Fruit fly (Drosophila melanogaster): ENCODE data around the gene ninaC.

The ninaC gene

dm6 chr2L:7387813-7388558 lies 10.5 kb downstream of the ninaC start, which contains the start of the genes CG5149 and gudu:
Gene CG5149 (minus strand): TSS chr2L:7388253.
Gene gudu (plus strand): TSS chr2L:7388508.
- TF ChIP-seq rn (GFP tag; IDR thresholded peaks at IDR 0.05) (0 out of 2 replicates have a peak, but pooled peaks have one; percentile 17), D1 (tag; optimal IDR thresholded peaks at IDR 0.05) (peak; percentile 14), Ets98B (GFP tag; IDR thresholded peaks at IDR 0.05) (peak; percentile 24; the same call in 1 of the 2 replicates), EcR (GFP tag; optimal IDR thresholded peaks at IDR 0.05) (peak; percentile 59), gl (tag; optimal IDR thresholded peaks at IDR 0.05) (no peak), CG15710 (tag; optimal IDR thresholded peaks at IDR 0.05) (peak; percentile 13), CG14655 (GFP tag; optimal IDR thresholded peaks at IDR 0.05) (no peak), CG10348 (GFP tag; IDR thresholded peaks at IDR 0.05) (no peak), CG9948 (tag; optimal IDR thresholded peaks at IDR 0.05) (no peak), Snoo (tag; optimal IDR thresholded peaks at IDR 0.05) (peak; percentile 26), CG8301 (tag; optimal IDR thresholded peaks at IDR 0.05) (no peak), Pif1A (GFP tag; optimal IDR thresholded peaks at IDR 0.05) (no peak), fd96Ca (GFP tag; IDR thresholded peaks at IDR 0.05) (peak; percentile 62; the same call in 2 of the 3 replicates), CG4496 (GFP tag; IDR thresholded peaks at IDR 0.05) (peak; percentile 21; the same call in 1 of the 3 replicates), CG13204 (GFP tag; optimal IDR thresholded peaks at IDR 0.05) (no peak), CG8159 (tag; optimal IDR thresholded peaks at IDR 0.05) (no peak)

dm6 chr2L:7395813-7396212 lies 18.3 kb downstream of the ninaC start:
- TF ChIP-seq Pif1A (GFP tag; optimal IDR thresholded peaks at IDR 0.05) (no peak), CG10348 (GFP tag; IDR thresholded peaks at IDR 0.05) (no peak), D1 (tag; optimal IDR thresholded peaks at IDR 0.05) (no peak), CG8301 (tag; optimal IDR thresholded peaks at IDR 0.05) (no peak), rn (GFP tag; IDR thresholded peaks at IDR 0.05) (no peak), CG9948 (tag; optimal IDR thresholded peaks at IDR 0.05) (peak; percentile 10), gl (tag; optimal IDR thresholded peaks at IDR 0.05) (no peak), CG17806 (tag; optimal IDR thresholded peaks at IDR 0.05) (peak; percentile 25), CG8159 (tag; optimal IDR thresholded peaks at IDR 0.05) (peak; percentile 41), CG15710 (tag; optimal IDR thresholded peaks at IDR 0.05) (peak; percentile 23), Snoo (tag; optimal IDR thresholded peaks at IDR 0.05) (peak; percentile 37), CG12605 (GFP tag; IDR thresholded peaks at IDR 0.05) (no peak), CG34367 (tag; optimal IDR thresholded peaks at IDR 0.05) (no peak), Ets98B (GFP tag; IDR thresholded peaks at IDR 0.05) (0 out of 2 replicates have a peak, but pooled peaks have one; percentile 6), CG14655 (GFP tag; optimal IDR thresholded peaks at IDR 0.05) (no peak)

- TF ChIP-seq fd96Ca (GFP tag; IDR thresholded peaks at IDR 0.05) (no peak; the same call in none of the 3 replicates), D1 (tag; optimal IDR thresholded peaks at IDR 0.05) (no peak), CG17806 (tag; optimal IDR thresholded peaks at IDR 0.05) (peak; percentile 79), CG13204 (GFP tag; optimal IDR thresholded peaks at IDR 0.05) (no peak), CG14655 (GFP tag; optimal IDR thresholded peaks at IDR 0.05) (peak; percentile 71), CG9948 (tag; optimal IDR thresholded peaks at IDR 0.05) (peak; percentile 68), CG32121 (GFP tag; IDR thresholded peaks at IDR 0.05) (peak; percentile 78), Snoo (tag; optimal IDR thresholded peaks at IDR 0.05) (peak; percentile 64), CG34367 (tag; optimal IDR thresholded peaks at IDR 0.05) (peak; percentile 53), CG8159 (tag; optimal IDR thresholded peaks at IDR 0.05) (peak; percentile 86), Ets98B (GFP tag; IDR thresholded peaks at IDR 0.05) (peak; percentile 83), CG12605 (GFP tag; IDR thresholded peaks at IDR 0.05) (peak; percentile 39; the same call in 1 of the 2 replicates), CG10348 (GFP tag; IDR thresholded peaks at IDR 0.05) (no peak), EcR (GFP tag; optimal IDR thresholded peaks at IDR 0.05) (no peak), gl (tag; optimal IDR thresholded peaks at IDR 0.05) (peak; percentile 65), CG15710 (tag; optimal IDR thresholded peaks at IDR 0.05) (peak; percentile 76), Pif1B (GFP tag; optimal IDR thresholded peaks at IDR 0.05) (peak; percentile 48), CG8301 (tag; optimal IDR thresholded peaks at IDR 0.05) (peak; percentile 69), CG4496 (GFP tag; IDR thresholded peaks at IDR 0.05) (peak; percentile 90), rn (GFP tag; IDR thresholded peaks at IDR 0.05) (peak; percentile 35; the same call in 1 of the 2 replicates), Pif1A (GFP tag; optimal IDR thresholded peaks at IDR 0.05) (peak; percentile 79)
Measured at dm6 chr2L:7396962-7397361, 19.5 kb downstream of the ninaC start.

dm6 chr2L:7397746-7398145 lies 20.2 kb downstream of the ninaC start:
- TF ChIP-seq Snoo (tag; optimal IDR thresholded peaks at IDR 0.05), result no peak
- no peak for TF ChIP-seq CG10348 (GFP tag; IDR thresholded peaks at IDR 0.05)

dm6 chr2L:7398528-7398927 lies 21.0 kb downstream of the ninaC start, which contains the start of gene CG5160:
Gene CG5160 (minus strand): TSS chr2L:7398750.
- TF ChIP-seq CG10348 (GFP tag; IDR thresholded peaks at IDR 0.05) (no peak), CG9948 (tag; optimal IDR thresholded peaks at IDR 0.05) (no peak), Pif1A (GFP tag; optimal IDR thresholded peaks at IDR 0.05) (no peak), CG32121 (GFP tag; IDR thresholded peaks at IDR 0.05) (no peak), Pif1B (GFP tag; optimal IDR thresholded peaks at IDR 0.05) (no peak), CG34367 (tag; optimal IDR thresholded peaks at IDR 0.05) (no peak), rn (GFP tag; IDR thresholded peaks at IDR 0.05) (no peak), CG15710 (tag; optimal IDR thresholded peaks at IDR 0.05) (no peak), CG17806 (tag; optimal IDR thresholded peaks at IDR 0.05) (no peak), CG13204 (GFP tag; optimal IDR thresholded peaks at IDR 0.05) (no peak), CG8159 (tag; optimal IDR thresholded peaks at IDR 0.05) (no peak), CG12605 (GFP tag; IDR thresholded peaks at IDR 0.05) (no peak)
